Fruit fly (Drosophila melanogaster) whole organism, embryonic: ENCODE results near the gene ND-30.

ENCODE experiments used
- CG10462 ChIP-seq: fragments of 200-800 bp; sonication (Bioruptor generic); optimal IDR thresholded peaks from 2 replicates; lab custom pipeline; 2016; ENCODE audit warnings: missing biosample characterization, missing genetic modification characterization
- CG11247 ChIP-seq: fragments of 200-800 bp; sonication (Bioruptor generic); IDR thresholded peaks from 2 replicates; pipeline ENCODE4 v1.3.6; 2022; ENCODE audit warnings: missing biosample characterization, missing genetic modification characterization
- CG1233 ChIP-seq: fragments of 200-800 bp; sonication (Bioruptor generic); optimal IDR thresholded peaks from 4 replicates; lab custom pipeline; 2018; ENCODE audit warnings: missing biosample characterization, mild to moderate bottlenecking, missing genetic modification characterization
- CG12659 ChIP-seq: fragments of 200-800 bp; sonication (Bioruptor generic); optimal IDR thresholded peaks from 3 replicates; lab custom pipeline; 2017; ENCODE audit warnings: mild to moderate bottlenecking, missing biosample characterization, missing genetic modification reagents, missing genetic modification characterization
- CG13624 ChIP-seq: fragments of 200-800 bp; sonication (Bioruptor generic); optimal IDR thresholded peaks from 2 replicates; lab custom pipeline; 2016; ENCODE audit warnings: missing biosample characterization, missing genetic modification characterization
- CG14441 ChIP-seq: fragments of 200-800 bp; sonication (Bioruptor generic); IDR thresholded peaks from 2 replicates; pipeline ENCODE4 v1.3.6; 2022; ENCODE audit warnings: missing biosample characterization, missing genetic modification characterization
- CG2116 ChIP-seq: fragments of 200-800 bp; sonication (Bioruptor generic); optimal IDR thresholded peaks from 3 replicates; lab custom pipeline; 2018; ENCODE audit warnings: missing biosample characterization, mild to moderate bottlenecking, missing genetic modification characterization
- CG2120 ChIP-seq: fragments of 200-800 bp; sonication (Bioruptor generic); optimal IDR thresholded peaks from 3 replicates; lab custom pipeline; 2016; ENCODE audit warnings: missing biosample characterization, missing genetic modification characterization
- CG30431 ChIP-seq: fragments of 200-800 bp; sonication (Bioruptor generic); optimal IDR thresholded peaks from 2 replicates; lab custom pipeline; 2017; ENCODE audit warnings: missing biosample characterization, missing genetic modification characterization
- CG5953 ChIP-seq: fragments of 200-800 bp; sonication (Bioruptor generic); IDR thresholded peaks from 2 replicates; pipeline ENCODE4 v1.3.6; 2022; ENCODE audit warnings: missing biosample characterization, missing genetic modification characterization
- CG6272 ChIP-seq: fragments of 200-800 bp; sonication (Bioruptor generic); IDR thresholded peaks from 2 replicates; pipeline ENCODE4 v1.3.6; 2022; ENCODE audit warnings: missing biosample characterization, missing genetic modification characterization
- CG6854 ChIP-seq: fragments of 200-800 bp; sonication (Bioruptor generic); optimal IDR thresholded peaks from 3 replicates; lab custom pipeline; 2017; ENCODE audit warnings: missing biosample characterization, mild to moderate bottlenecking, missing genetic modification characterization
- CG8281 ChIP-seq: fragments of 200-800 bp; sonication (Bioruptor generic); optimal IDR thresholded peaks from 2 replicates; lab custom pipeline; 2018; ENCODE audit warnings: missing biosample characterization, mild to moderate bottlenecking, missing genetic modification characterization, moderate library complexity
- CG9609 ChIP-seq: fragments of 200-800 bp; sonication (Bioruptor generic); optimal IDR thresholded peaks from 3 replicates; lab custom pipeline; 2016; ENCODE audit warnings: missing biosample characterization, missing genetic modification characterization
- CG9797 ChIP-seq: fragments of 200-800 bp; sonication (Bioruptor generic); optimal IDR thresholded peaks from 3 replicates; lab custom pipeline; 2018; ENCODE audit warnings: missing biosample characterization, mild to moderate bottlenecking, missing genetic modification characterization
- CG9932 ChIP-seq: fragments of 200-800 bp; sonication (Bioruptor generic); IDR thresholded peaks from 2 replicates; pipeline ENCODE4 v1.3.6; 2022; ENCODE audit warnings: missing biosample characterization, missing genetic modification characterization
- D19A ChIP-seq: fragments of 200-800 bp; optimal IDR thresholded peaks from 3 replicates; lab custom pipeline; 2019; ENCODE audit warnings: missing biosample characterization, mild to moderate bottlenecking, missing genetic modification characterization, moderate library complexity
- Ets97D ChIP-seq: fragments of 200-800 bp; sonication (Bioruptor generic); optimal IDR thresholded peaks from 3 replicates; lab custom pipeline; 2016; ENCODE audit warnings: missing biosample characterization, missing genetic modification characterization
- HLHmδ ChIP-seq: fragments of 200-800 bp; sonication (Bioruptor generic); optimal IDR thresholded peaks from 2 replicates; lab custom pipeline; 2018; ENCODE audit warnings: missing biosample characterization, mild to moderate bottlenecking, missing genetic modification characterization, moderate library complexity
- Mad ChIP-seq: fragments of 200-800 bp; sonication (Bioruptor generic); optimal IDR thresholded peaks from 2 replicates; lab custom pipeline; 2016; ENCODE audit warnings: missing biosample characterization, missing genetic modification characterization
- NC2β ChIP-seq: fragments of 200-800 bp; sonication (Bioruptor generic); optimal IDR thresholded peaks from 2 replicates; lab custom pipeline; 2016; ENCODE audit warnings: missing biosample characterization, missing genetic modification characterization
- Poxn ChIP-seq: fragments of 200-800 bp; sonication (Bioruptor generic); IDR thresholded peaks from 2 replicates; pipeline ENCODE4 v1.3.6; 2022; ENCODE audit warnings: missing biosample characterization, missing genetic modification characterization
- Sry-δ ChIP-seq: fragments of 200-800 bp; sonication (Bioruptor generic); optimal IDR thresholded peaks from 2 replicates; lab custom pipeline; 2016; ENCODE audit warnings: missing biosample characterization, missing genetic modification characterization
- TFAM ChIP-seq: fragments of 200-800 bp; sonication (Bioruptor generic); optimal IDR thresholded peaks from 2 replicates; lab custom pipeline; 2017; ENCODE audit warnings: missing biosample characterization, missing genetic modification characterization, inconsistent platforms
- al ChIP-seq: fragments of 200-800 bp; sonication (Bioruptor generic); IDR thresholded peaks from 2 replicates; pipeline ENCODE4 v1.3.6; 2022; ENCODE audit warnings: missing biosample characterization, missing genetic modification characterization
- bigmax ChIP-seq: fragments of 200-800 bp; sonication (Bioruptor generic); optimal IDR thresholded peaks from 2 replicates; lab custom pipeline; 2018; ENCODE audit warnings: missing biosample characterization, mild to moderate bottlenecking, missing genetic modification characterization
- cato ChIP-seq: fragments of 200-800 bp; sonication (Bioruptor generic); optimal IDR thresholded peaks from 2 replicates; lab custom pipeline; 2016; ENCODE audit warnings: missing biosample characterization, missing genetic modification characterization, borderline replicate concordance
- caup ChIP-seq: fragments of 200-800 bp; sonication (Bioruptor generic); optimal IDR thresholded peaks from 3 replicates; lab custom pipeline; 2017; ENCODE audit warnings: missing biosample characterization, mild to moderate bottlenecking, missing genetic modification characterization, moderate library complexity; ENCODE audit not compliant: severe bottlenecking
- crol ChIP-seq: fragments of 200-800 bp; sonication (Bioruptor generic); IDR thresholded peaks from 2 replicates; pipeline ENCODE4 v1.3.6; 2022; ENCODE audit warnings: missing biosample characterization, missing genetic modification characterization
- crp ChIP-seq, 2 experiments: fragments of 200-800 bp; sonication (Bioruptor generic); optimal IDR thresholded peaks; 2 replicates in 1 of 2; 3 replicates in 1 of 2; lab custom pipeline; 2017; ENCODE audit warnings: missing biosample characterization in 2 of 2, missing genetic modification characterization in 2 of 2, mild to moderate bottlenecking in 1 of 2, moderate library complexity in 1 of 2
- dan ChIP-seq: fragments of 200-800 bp; sonication (Bioruptor generic); IDR thresholded peaks from 2 replicates; pipeline ENCODE4 v1.3.6; 2022; ENCODE audit warnings: missing biosample characterization, missing genetic modification characterization
- danr ChIP-seq: fragments of 200-800 bp; sonication (Bioruptor generic); IDR thresholded peaks from 2 replicates; pipeline ENCODE4 v1.3.6; 2022; ENCODE audit warnings: missing biosample characterization, missing genetic modification characterization
- dimm ChIP-seq: fragments of 200-800 bp; sonication (Bioruptor generic); IDR thresholded peaks from 2 replicates; pipeline ENCODE4 v1.3.6; 2022; ENCODE audit warnings: missing biosample characterization, missing genetic modification characterization
- eve ChIP-seq, 2 experiments: fragments of >200 bp; optimal IDR thresholded peaks; 2 replicates each; lab custom pipeline; 2017; ENCODE audit warnings: missing biosample characterization in 2 of 2, missing genetic modification characterization in 2 of 2
- eyg ChIP-seq: fragments of 200-800 bp; sonication (Bioruptor generic); optimal IDR thresholded peaks from 3 replicates; lab custom pipeline; 2016; ENCODE audit warnings: missing biosample characterization, missing genetic modification characterization
- fd102C ChIP-seq: fragments of 200-800 bp; sonication (Bioruptor generic); optimal IDR thresholded peaks from 2 replicates; lab custom pipeline; 2018; ENCODE audit warnings: missing biosample characterization, mild to moderate bottlenecking, missing genetic modification characterization, moderate library complexity
- fd3F ChIP-seq: fragments of 200-800 bp; sonication (Bioruptor generic); optimal IDR thresholded peaks from 2 replicates; lab custom pipeline; 2018; ENCODE audit warnings: missing biosample characterization, mild to moderate bottlenecking, missing genetic modification characterization, moderate library complexity
- fd96Cb ChIP-seq: fragments of 200-800 bp; sonication (Bioruptor generic); optimal IDR thresholded peaks from 2 replicates; lab custom pipeline; 2018; ENCODE audit warnings: missing biosample characterization, mild to moderate bottlenecking, missing genetic modification characterization, moderate library complexity
- fru ChIP-seq: fragments of >200 bp; optimal IDR thresholded peaks from 2 replicates; lab custom pipeline; 2017
- gsb-n ChIP-seq: fragments of 200-800 bp; sonication (Bioruptor generic); optimal IDR thresholded peaks from 3 replicates; lab custom pipeline; 2018; ENCODE audit warnings: missing biosample characterization, mild to moderate bottlenecking, missing genetic modification characterization
- gt ChIP-seq: fragments of 200-800 bp; sonication (Bioruptor generic); IDR thresholded peaks from 2 replicates; pipeline ENCODE4 v1.3.6; 2022; ENCODE audit warnings: missing biosample characterization, missing genetic modification characterization
- hkb ChIP-seq, 2 experiments: fragments of 200-800 bp in 1 of 2; fragments of >200 bp in 1 of 2; sonication (Bioruptor generic) in 1 of 2; IDR thresholded peaks in 1 of 2; optimal IDR thresholded peaks in 1 of 2; 2 replicates each; pipeline versions ENCODE4 v1.3.6 to Lab custom; 2017 to 2022; ENCODE audit warnings: missing biosample characterization in 1 of 2, missing genetic modification characterization in 1 of 2
- knrl ChIP-seq: fragments of 200-800 bp; sonication (Bioruptor generic); IDR thresholded peaks from 3 replicates; pipeline ENCODE4 v1.3.6; 2022; ENCODE audit warnings: missing biosample characterization, missing genetic modification characterization; ENCODE audit not compliant: partially characterized antibody
- pan ChIP-seq, 4 experiments: fragments of >200 bp in 3 of 4; fragments of 200-800 bp in 1 of 4; sonication (Bioruptor generic) in 1 of 4; optimal IDR thresholded peaks in 3 of 4; IDR thresholded peaks in 1 of 4; 2 replicates each; pipeline versions ENCODE4 v1.3.6 to Lab custom; 2017 to 2022; ENCODE audit warnings: missing biosample characterization in 2 of 4, missing genetic modification characterization in 2 of 4, mixed read lengths in 1 of 4
- pho ChIP-seq: fragments of 200-800 bp; sonication (Bioruptor generic); optimal IDR thresholded peaks from 2 replicates; lab custom pipeline; 2016; ENCODE audit warnings: missing biosample characterization, missing genetic modification characterization
- salm ChIP-seq: fragments of 200-800 bp; sonication (Bioruptor generic); optimal IDR thresholded peaks from 2 replicates; lab custom pipeline; 2018; ENCODE audit warnings: missing biosample characterization, mild to moderate bottlenecking, missing genetic modification characterization
- sd ChIP-seq: fragments of 200-800 bp; sonication (Bioruptor generic); optimal IDR thresholded peaks from 3 replicates; lab custom pipeline; 2018; ENCODE audit warnings: missing biosample characterization, mild to moderate bottlenecking, missing genetic modification characterization, moderate library complexity
- sim ChIP-seq: fragments of 200-800 bp; sonication (Bioruptor generic); IDR thresholded peaks from 2 replicates; pipeline ENCODE4 v1.3.6; 2022; ENCODE audit warnings: missing biosample characterization, missing genetic modification characterization
- trh ChIP-seq: fragments of 200-800 bp; sonication (Bioruptor generic); optimal IDR thresholded peaks from 2 replicates; lab custom pipeline; 2016; ENCODE audit warnings: missing biosample characterization, missing genetic modification characterization
- vnd ChIP-seq: fragments of 200-800 bp; sonication (Bioruptor generic); IDR thresholded peaks from 3 replicates; pipeline ENCODE4 v1.3.6; 2022; ENCODE audit warnings: missing biosample characterization, missing genetic modification characterization; ENCODE audit not compliant: partially characterized antibody

ND-30 gene

dm6 chr3L:3143383-3143962 lies 15.9 kb downstream of the ND-30 start, which contains the start of the genes CG11537 and Alg2 (continued):
- TF ChIP-seq hkb (optimal IDR thresholded peaks at IDR 0.05; lab: Kevin White, UChicago): no peak
- TF ChIP-seq hkb (GFP tag; IDR thresholded peaks at IDR 0.05; lab: Robert Waterston, UW): no peak
- TF ChIP-seq Sry-δ: no peak
- TF ChIP-seq NC2β (GFP tag; lab: Kevin White, UChicago): no peak
- TF ChIP-seq crol (GFP tag; lab: Robert Waterston, UW): no peak
- TF ChIP-seq CG12659 (GFP tag; lab: Kevin White, UChicago): peak; percentile 49
- TF ChIP-seq CG30431: no peak
- TF ChIP-seq eyg (GFP tag; lab: Kevin White, UChicago): no peak
- TF ChIP-seq TFAM: no peak
- no peak for TF ChIP-seq CG10462 (GFP tag; lab: Kevin White, UChicago)
- TF ChIP-seq pan (optimal IDR thresholded peaks at IDR 0.05; lab: Kevin White, UChicago): no peak
- no peak for TF ChIP-seq pan (GFP tag; optimal IDR thresholded peaks at IDR 0.05 in 1 of 2, IDR thresholded peaks at IDR 0.05 in 1 of 2)
- no peak for TF ChIP-seq al
- no peak for TF ChIP-seq sd
- TF ChIP-seq Mad: no peak
- peak; percentile 35 for TF ChIP-seq CG13624
- no peak for TF ChIP-seq cato
- TF ChIP-seq CG8281 (tag; lab: Kevin White, UChicago): no peak
- TF ChIP-seq CG2116 (GFP tag; lab: Kevin White, UChicago): peak; percentile 35
- TF ChIP-seq eve (GFP tag; optimal IDR thresholded peaks at IDR 0.05; lab: Kevin White, UChicago): no peak
- TF ChIP-seq vnd (GFP tag; lab: Robert Waterston, UW): no peak
- TF ChIP-seq gsb-n (tag; lab: Kevin White, UChicago): no peak
- TF ChIP-seq CG9797 (GFP tag; lab: Kevin White, UChicago): peak; percentile 66
- TF ChIP-seq CG2120 (GFP tag; lab: Kevin White, UChicago): peak; percentile 36
- no peak for TF ChIP-seq bigmax (GFP tag; lab: Kevin White, UChicago)
- no peak for TF ChIP-seq sim
- peak; percentile 42 for TF ChIP-seq caup (GFP tag; lab: Kevin White, UChicago)
- TF ChIP-seq salm (tag; lab: Kevin White, UChicago): no peak
- TF ChIP-seq CG1233: no peak
- peak in 1 of 2 experiments; percentile 80 for TF ChIP-seq crp (GFP tag; optimal IDR thresholded peaks at IDR 0.05; lab: Kevin White, UChicago)
- peak; percentile 21 for TF ChIP-seq D19A (tag; lab: Kevin White, UChicago)
- TF ChIP-seq CG14441 (GFP tag; lab: Robert Waterston, UW): 0 out of 2 replicates have a peak, but pooled peaks have one; percentile 2
- no peak; the same call in 1 of the 2 replicates for TF ChIP-seq CG6272 (GFP tag; lab: Robert Waterston, UW)
- no peak for TF ChIP-seq CG6854 (GFP tag; lab: Kevin White, UChicago)
- no peak for TF ChIP-seq Poxn (GFP tag; lab: Robert Waterston, UW)
- TF ChIP-seq CG11247 (GFP tag; lab: Robert Waterston, UW): peak; percentile 36; the same call in 1 of the 2 replicates
- TF ChIP-seq Ets97D: peak; percentile 3
- TF ChIP-seq CG9609 (GFP tag; lab: Kevin White, UChicago): peak; percentile 6
- TF ChIP-seq gt (GFP tag; lab: Robert Waterston, UW): no peak
- TF ChIP-seq fd102C (GFP tag; lab: Kevin White, UChicago): no peak
- TF ChIP-seq HLHmδ (GFP tag; lab: Kevin White, UChicago): no peak
- no peak for TF ChIP-seq dimm
- TF ChIP-seq danr (GFP tag; lab: Robert Waterston, UW): no peak
- TF ChIP-seq fd96Cb: no peak
- TF ChIP-seq pho (GFP tag; lab: Kevin White, UChicago): no peak
- no peak for TF ChIP-seq fd3F (GFP tag; lab: Kevin White, UChicago)
- no peak for TF ChIP-seq trh (GFP tag; lab: Kevin White, UChicago)
- TF ChIP-seq dan (GFP tag; lab: Robert Waterston, UW): no peak
- TF ChIP-seq fru (lab: Kevin White, UChicago): no peak
- no peak for TF ChIP-seq knrl (GFP tag; lab: Robert Waterston, UW)
- peak; percentile 61 for TF ChIP-seq CG9932 (GFP tag; lab: Robert Waterston, UW)
- TF ChIP-seq CG5953 (GFP tag; lab: Robert Waterston, UW): no peak
